Worm (Caenorhabditis elegans): ENCODE measurements around the gene H05C05.4.

The H05C05.4 gene

DNA sequence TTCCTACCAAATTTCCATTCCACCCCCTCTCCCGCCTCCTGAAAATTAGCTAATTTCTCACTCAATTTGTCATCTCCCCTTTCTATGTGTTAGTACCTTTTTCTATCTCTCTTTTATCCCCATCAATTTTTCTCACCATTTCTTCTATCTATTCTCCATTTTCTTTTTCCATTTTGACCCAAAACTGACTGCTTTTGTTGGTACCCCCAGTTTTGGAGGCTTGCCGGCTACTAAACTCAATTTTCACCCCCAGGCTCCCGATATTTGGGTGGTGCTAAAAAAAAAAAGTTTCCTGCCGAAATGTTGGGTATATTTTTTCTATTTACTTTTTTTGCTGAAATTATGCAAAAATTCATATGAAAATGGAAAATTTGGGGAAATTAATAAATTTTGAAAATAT is 38.2 kb downstream of the H05C05.4 start:
- TF ChIP-seq lin-13 (tag; optimal IDR thresholded peaks at IDR 0.05) (no peak), lin-32 (GFP tag; optimal IDR thresholded peaks at IDR 0.05) (no peak), ztf-11 (tag; optimal IDR thresholded peaks at IDR 0.05) (no peak), sptf-1 (tag; optimal IDR thresholded peaks at IDR 0.05) (no peak), nhr-12 (tag; optimal IDR thresholded peaks at IDR 0.05) (no peak), ceh-39 (tag; optimal IDR thresholded peaks at IDR 0.05) (no peak), ces-1 (GFP tag; optimal IDR thresholded peaks at IDR 0.05) (peak; percentile 64)

DNA sequence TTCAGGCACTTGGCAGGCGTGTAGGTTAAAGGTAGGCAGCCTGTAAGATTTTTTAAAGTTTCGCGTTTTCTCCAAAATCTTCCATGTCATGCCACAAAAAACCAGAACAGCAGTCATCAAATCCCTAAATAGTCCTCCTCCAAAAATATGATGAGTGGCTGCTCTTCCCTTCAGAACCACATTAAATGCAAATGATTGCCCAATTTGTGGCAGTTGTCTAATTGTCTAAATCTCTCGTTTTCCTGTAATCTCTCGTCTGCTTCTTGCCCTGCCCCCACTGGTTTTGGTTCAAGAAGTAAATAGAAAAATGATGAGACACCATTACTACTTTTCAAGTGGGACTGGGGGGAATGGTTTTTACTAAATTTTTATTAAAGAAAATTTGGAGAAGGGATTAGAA is 41.8 kb downstream of the H05C05.4 start:
- peak; percentile 87 for TF ChIP-seq ces-1 (GFP tag; optimal IDR thresholded peaks at IDR 0.05)
- TF ChIP-seq elt-3 (tag; optimal IDR thresholded peaks at IDR 0.05): no peak

DNA sequence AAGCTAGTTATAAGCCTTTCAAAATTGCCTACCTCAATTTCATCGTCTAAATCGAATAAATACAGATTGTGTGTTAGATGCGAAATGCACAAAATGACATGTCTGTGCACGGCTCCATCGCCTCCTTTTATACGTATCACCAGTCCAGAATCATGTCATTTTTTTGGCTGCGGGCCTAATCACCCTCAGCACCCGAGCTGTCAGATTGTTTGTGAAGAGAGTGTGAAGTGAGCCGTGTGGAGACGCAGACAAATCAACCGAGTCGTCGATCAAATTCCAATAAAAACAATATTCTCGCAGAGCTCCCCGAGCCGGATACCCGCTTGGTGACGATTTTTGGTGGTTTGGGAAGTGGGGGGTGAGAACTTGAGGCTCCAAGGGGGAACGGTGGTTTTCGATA is 44.9 kb downstream of the H05C05.4 start, which contains the start of gene idpa-1:
Gene idpa-1, minus strand, starts transcription at position 101 of the 400 bp plus-strand sequence.
- TF ChIP-seq nhr-237 (tag; optimal IDR thresholded peaks at IDR 0.05) (no peak), mls-2 (tag; optimal IDR thresholded peaks at IDR 0.05) (no peak), drap-1 (GFP tag; optimal IDR thresholded peaks at IDR 0.05) (no peak), elt-3 (tag; optimal IDR thresholded peaks at IDR 0.05) (no peak), nhr-12 (tag; optimal IDR thresholded peaks at IDR 0.05) (no peak), tbx-8 (GFP tag; optimal IDR thresholded peaks at IDR 0.05) (no peak), nhr-76 (tag; optimal IDR thresholded peaks at IDR 0.05) (no peak), mep-1 (tag; optimal IDR thresholded peaks at IDR 0.05) (no peak), unc-62 (GFP tag; optimal IDR thresholded peaks at IDR 0.05) (no peak)

DNA sequence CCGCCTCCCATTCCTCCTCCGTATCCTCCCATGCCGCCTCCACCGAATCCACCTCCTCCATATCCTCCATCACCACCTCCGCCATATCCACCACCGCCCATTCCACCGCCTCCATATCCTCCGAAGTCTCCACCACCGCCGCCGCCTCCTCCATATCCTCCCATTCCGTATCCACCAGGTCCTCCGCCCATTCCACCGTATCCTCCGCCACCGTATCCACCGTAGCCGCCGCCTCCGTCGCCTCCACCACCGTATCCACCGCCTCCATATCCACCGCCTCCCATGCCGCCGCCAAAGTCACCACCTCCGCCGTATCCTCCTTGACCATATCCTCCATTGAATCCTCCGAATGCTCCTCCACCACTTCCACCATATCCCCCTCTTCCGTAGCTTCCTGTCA is 46.3 kb downstream of the H05C05.4 start:
- TF ChIP-seq M03D4.4 (tag; optimal IDR thresholded peaks at IDR 0.05): no peak
- TF ChIP-seq lin-32 (GFP tag; optimal IDR thresholded peaks at IDR 0.05): no peak
